Fruit fly (Drosophila melanogaster): ENCODE measurements around the gene Rpp14a.

dm6 chr3R:30055915-30056544, 629 bp upstream of the Rpp14a start, which contains the start of the genes Rpp14b and spn-A:
- TF ChIP-seq CG8478 (optimal IDR thresholded peaks at IDR 0.05): no peak
- TF ChIP-seq CTCF (optimal IDR thresholded peaks at IDR 0.05): no peak

Measured in S2 (cell line).